Worm (Caenorhabditis elegans): ENCODE data around the gene wdr-5.1.

- peak; percentile 29; the same call in 1 of the 2 replicates for TF ChIP-seq rcor-1 (GFP tag; IDR thresholded peaks at IDR 0.05)
- TF ChIP-seq C17E4.6 (GFP tag; IDR thresholded peaks at IDR 0.05): no peak
- no peak for TF ChIP-seq dpff-1 (tag; optimal IDR thresholded peaks at IDR 0.05)
- no peak for TF ChIP-seq athp-1 (tag; optimal IDR thresholded peaks at IDR 0.05)
- TF ChIP-seq nhr-90 (tag; optimal IDR thresholded peaks at IDR 0.05): peak; percentile 45
- TF ChIP-seq snpc-4 (GFP tag; optimal IDR thresholded peaks at IDR 0.05): no peak
- peak in 2 of 4 experiments; percentile 28 to 35 for TF ChIP-seq snpc-4 (tag; optimal IDR thresholded peaks at IDR 0.05)
- no peak for TF ChIP-seq lir-1 (GFP tag; conservative IDR thresholded peaks at IDR 0.05)
- TF ChIP-seq F49E8.2 (tag; optimal IDR thresholded peaks at IDR 0.05; ENCODE audit: insufficient read depth): no peak
- TF ChIP-seq F37B4.10 (GFP tag; IDR thresholded peaks at IDR 0.05): 0 out of 2 replicates have a peak, but pooled peaks have one; percentile 22
- no peak for TF ChIP-seq bed-1 (GFP tag; IDR thresholded peaks at IDR 0.05)
- no peak for TF ChIP-seq repo-1 (tag; optimal IDR thresholded peaks at IDR 0.05)
- TF ChIP-seq ztf-18 (tag; optimal IDR thresholded peaks at IDR 0.05): peak; percentile 79
These were observed 3.4 kb upstream of the wdr-5.1 start, which contains the start of the genes pdi-1 and C14B1.2 for ce11 chrIII:3701411-3702310.

Data from whole organism, young adult.